Worm (Caenorhabditis elegans) whole organism, L2 larva: ENCODE results near the gene cwf-19L2.
A peak's percentile ranks its signal among the peaks of the same experiment; 100 is the strongest.

Experiments
- C34F6.9 ChIP-seq: fragments of 150-350 bp; optimal IDR thresholded peaks from 2 replicates; lab custom pipeline; 2014; ENCODE audit warnings: missing biosample characterization, missing genetic modification characterization
- F13H6.1 ChIP-seq: sonication (generic microtip); optimal IDR thresholded peaks from 2 replicates; lab custom pipeline; 2016; ENCODE audit warnings: missing genetic modification characterization, missing compliant biosample characterization
- R02D3.7 ChIP-seq: fragments of 150-350 bp; optimal IDR thresholded peaks from 2 replicates; lab custom pipeline; 2014; ENCODE audit warnings: missing biosample characterization, missing genetic modification characterization
- Y55F3AM.14 ChIP-seq: fragments of 200-800 bp; sonication (Bioruptor generic); optimal IDR thresholded peaks from 2 replicates; lab custom pipeline; 2018; ENCODE audit warnings: mild to moderate bottlenecking, missing genetic modification characterization, missing compliant biosample characterization
- ZK546.5 ChIP-seq: sonication (generic microtip); optimal IDR thresholded peaks from 2 replicates; lab custom pipeline; 2017; ENCODE audit warnings: missing biosample characterization, missing genetic modification characterization
- alr-1 ChIP-seq: fragments of 150-350 bp; optimal IDR thresholded peaks from 2 replicates; lab custom pipeline; 2014; ENCODE audit warnings: missing biosample characterization, missing genetic modification characterization
- aly-2 ChIP-seq: fragments of 150-350 bp; optimal IDR thresholded peaks from 2 replicates; lab custom pipeline; 2014; ENCODE audit warnings: missing biosample characterization, missing genetic modification characterization
- ama-1 ChIP-seq: fragments of 150-350 bp; optimal IDR thresholded peaks from 2 replicates; lab custom pipeline; 2018; ENCODE audit warnings: inconsistent platforms
- blmp-1 ChIP-seq: sonication (generic microtip); optimal IDR thresholded peaks from 2 replicates; lab custom pipeline; 2017; ENCODE audit warnings: missing genetic modification characterization, mild to moderate bottlenecking, missing compliant biosample characterization, antibody characterized with exemption, moderate library complexity; ENCODE audit not compliant: insufficient read depth
- ceh-16 ChIP-seq: fragments of 150-350 bp; optimal IDR thresholded peaks from 2 replicates; lab custom pipeline; 2014; ENCODE audit warnings: missing biosample characterization, missing genetic modification characterization
- ceh-82 ChIP-seq: fragments of 150-350 bp; optimal IDR thresholded peaks from 2 replicates; lab custom pipeline; 2014; ENCODE audit warnings: missing biosample characterization, missing genetic modification characterization
- crh-2 ChIP-seq: sonication (generic microtip); optimal IDR thresholded peaks from 2 replicates; lab custom pipeline; 2017; ENCODE audit warnings: missing biosample characterization, missing genetic modification characterization
- dmd-4 ChIP-seq: sonication (generic microtip); optimal IDR thresholded peaks from 2 replicates; lab custom pipeline; 2017; ENCODE audit warnings: missing biosample characterization, missing genetic modification characterization
- egl-27 ChIP-seq: sonication (generic microtip); optimal IDR thresholded peaks from 3 replicates; lab custom pipeline; 2017; ENCODE audit warnings: missing biosample characterization, missing genetic modification reagents, missing genetic modification characterization
- elt-1 ChIP-seq: fragments of 150-350 bp; optimal IDR thresholded peaks from 2 replicates; lab custom pipeline; 2014; ENCODE audit warnings: missing biosample characterization, missing genetic modification characterization
- elt-3 ChIP-seq: sonication (generic microtip); optimal IDR thresholded peaks from 2 replicates; lab custom pipeline; 2017; ENCODE audit warnings: missing biosample characterization, missing genetic modification characterization
- fos-1 ChIP-seq: fragments of 150-350 bp; optimal IDR thresholded peaks from 2 replicates; lab custom pipeline; 2014; ENCODE audit warnings: missing biosample characterization, missing genetic modification characterization
- gmeb-1 ChIP-seq: fragments of 150-350 bp; optimal IDR thresholded peaks from 2 replicates; lab custom pipeline; 2014; ENCODE audit warnings: missing biosample characterization, missing genetic modification characterization
- lin-11 ChIP-seq: fragments of 150-350 bp; sonication (generic microtip); optimal IDR thresholded peaks from 2 replicates; lab custom pipeline; 2014; ENCODE audit warnings: missing biosample characterization, missing genetic modification characterization, inconsistent platforms, mixed read lengths
- lin-13 ChIP-seq: fragments of 150-350 bp; optimal IDR thresholded peaks from 2 replicates; lab custom pipeline; 2014; ENCODE audit warnings: missing biosample characterization, missing genetic modification reagents, missing genetic modification characterization
- lin-39 ChIP-seq: fragments of 150-350 bp; optimal IDR thresholded peaks from 2 replicates; lab custom pipeline; 2014; ENCODE audit warnings: missing biosample characterization, missing genetic modification reagents, missing genetic modification characterization
- lsy-2 ChIP-seq, 2 experiments: fragments of 150-350 bp in 1 of 2; sonication (generic microtip) in 1 of 2; optimal IDR thresholded peaks; 2 replicates each; lab custom pipeline; 2014 to 2017; ENCODE audit warnings: missing biosample characterization in 2 of 2, missing genetic modification characterization in 2 of 2
- mab-5 ChIP-seq: fragments of 150-350 bp; optimal IDR thresholded peaks from 2 replicates; lab custom pipeline; 2014; ENCODE audit warnings: missing biosample characterization, missing genetic modification characterization
- mbf-1 ChIP-seq: sonication (generic microtip); optimal IDR thresholded peaks from 2 replicates; lab custom pipeline; 2017; ENCODE audit warnings: missing biosample characterization, missing genetic modification characterization
- mdl-1 ChIP-seq, 2 experiments: fragments of 150-350 bp in 1 of 2; sonication (generic microtip) in 1 of 2; optimal IDR thresholded peaks; 2 replicates each; lab custom pipeline; 2017; ENCODE audit warnings: missing biosample characterization in 2 of 2, missing genetic modification characterization in 2 of 2
- nhr-10 ChIP-seq: sonication (generic microtip); optimal IDR thresholded peaks from 2 replicates; lab custom pipeline; 2017; ENCODE audit warnings: missing biosample characterization, missing genetic modification characterization
- nhr-11 ChIP-seq: fragments of 150-350 bp; optimal IDR thresholded peaks from 2 replicates; lab custom pipeline; 2014; ENCODE audit warnings: missing biosample characterization, missing genetic modification characterization
- nhr-12 ChIP-seq: fragments of 150-350 bp; optimal IDR thresholded peaks from 2 replicates; lab custom pipeline; 2014; ENCODE audit warnings: missing biosample characterization, missing genetic modification characterization
- nhr-129 ChIP-seq: fragments of 150-350 bp; optimal IDR thresholded peaks from 2 replicates; lab custom pipeline; 2014; ENCODE audit warnings: missing biosample characterization, missing genetic modification characterization
- nhr-21 ChIP-seq: fragments of 150-350 bp; optimal IDR thresholded peaks from 2 replicates; lab custom pipeline; 2014; ENCODE audit warnings: missing biosample characterization, missing genetic modification characterization
- nhr-23 ChIP-seq: fragments of 150-350 bp; optimal IDR thresholded peaks from 2 replicates; lab custom pipeline; 2014; ENCODE audit warnings: missing biosample characterization, missing genetic modification reagents, missing genetic modification characterization
- nhr-237 ChIP-seq: fragments of 150-350 bp; optimal IDR thresholded peaks from 2 replicates; lab custom pipeline; 2014; ENCODE audit warnings: missing biosample characterization, missing genetic modification characterization
- nhr-25 ChIP-seq: fragments of 150-350 bp; sonication (generic microtip); optimal IDR thresholded peaks from 3 replicates; lab custom pipeline; 2014; ENCODE audit warnings: missing biosample characterization, missing genetic modification characterization
- nhr-6 ChIP-seq: fragments of 150-350 bp; optimal IDR thresholded peaks from 2 replicates; lab custom pipeline; 2014; ENCODE audit warnings: missing biosample characterization, missing genetic modification characterization
- nhr-77 ChIP-seq: fragments of 150-350 bp; optimal IDR thresholded peaks from 2 replicates; lab custom pipeline; 2014; ENCODE audit warnings: missing biosample characterization, missing genetic modification characterization
- peb-1 ChIP-seq: fragments of 150-350 bp; optimal IDR thresholded peaks from 2 replicates; lab custom pipeline; 2014; ENCODE audit warnings: missing biosample characterization, missing genetic modification characterization
- sem-4 ChIP-seq: fragments of 150-350 bp; optimal IDR thresholded peaks from 2 replicates; lab custom pipeline; 2014; ENCODE audit warnings: missing biosample characterization, missing genetic modification reagents, missing genetic modification characterization
- skn-1 ChIP-seq: sonication (generic microtip); optimal IDR thresholded peaks from 2 replicates; lab custom pipeline; 2017; ENCODE audit warnings: missing biosample characterization, missing genetic modification characterization
- sma-3 ChIP-seq: sonication (generic microtip); optimal IDR thresholded peaks from 2 replicates; lab custom pipeline; 2016; ENCODE audit warnings: missing genetic modification reagents, missing genetic modification characterization, missing compliant biosample characterization
- sma-9 ChIP-seq, 2 experiments: fragments of 150-350 bp in 1 of 2; sonication (generic microtip) in 1 of 2; optimal IDR thresholded peaks; 2 replicates each; lab custom pipeline; 2014 to 2016; ENCODE audit warnings: missing genetic modification characterization in 2 of 2, mild to moderate bottlenecking in 1 of 2, missing biosample characterization in 1 of 2, missing compliant biosample characterization in 1 of 2, missing genetic modification reagents in 1 of 2, moderate library complexity in 1 of 2
- snpc-4 ChIP-seq: fragments of 150-350 bp; optimal IDR thresholded peaks from 2 replicates; lab custom pipeline; 2014; ENCODE audit warnings: missing biosample characterization, missing genetic modification characterization
- unc-39 ChIP-seq: fragments of 150-350 bp; optimal IDR thresholded peaks from 2 replicates; lab custom pipeline; 2014; ENCODE audit warnings: missing biosample characterization, missing genetic modification characterization
- unc-55 ChIP-seq: fragments of 150-350 bp; sonication (generic microtip); optimal IDR thresholded peaks from 3 replicates; lab custom pipeline; 2014; ENCODE audit warnings: missing biosample characterization, missing genetic modification reagents, missing genetic modification characterization
- unc-62 ChIP-seq: fragments of 150-350 bp; optimal IDR thresholded peaks from 2 replicates; lab custom pipeline; 2014; ENCODE audit warnings: missing biosample characterization, missing genetic modification reagents, missing genetic modification characterization
- zag-1 ChIP-seq: fragments of 150-350 bp; optimal IDR thresholded peaks from 2 replicates; lab custom pipeline; 2014; ENCODE audit warnings: missing biosample characterization, missing genetic modification characterization
- ztf-1 ChIP-seq: fragments of 200-800 bp; sonication (Bioruptor generic); conservative IDR thresholded peaks from 2 replicates; pipeline ENCODE4 v1.3.6; 2022; ENCODE audit warnings: missing genetic modification characterization, missing compliant biosample characterization
- ztf-11 ChIP-seq: sonication (generic microtip); optimal IDR thresholded peaks from 2 replicates; lab custom pipeline; 2017; ENCODE audit warnings: missing biosample characterization, missing genetic modification characterization
- ztf-4 ChIP-seq: fragments of 150-350 bp; optimal IDR thresholded peaks from 2 replicates; lab custom pipeline; 2014; ENCODE audit warnings: missing biosample characterization, missing genetic modification characterization

cwf-19L2 gene

ce11 chrIII:7272828-7273227 is 20.6 kb upstream of the cwf-19L2 start:
- TF ChIP-seq sem-4 (tag; lab: Kevin White, UChicago) (no peak), nhr-25 (tag; lab: Kevin White, UChicago) (peak; percentile 51), nhr-11 (tag; lab: Kevin White, UChicago) (no peak), mdl-1 (tag; optimal IDR thresholded peaks at IDR 0.05; lab: Kevin White, UChicago) (peak in 1 of 2 experiments; percentile 32), nhr-77 (tag; lab: Kevin White, UChicago) (no peak), peb-1 (tag; lab: Kevin White, UChicago) (no peak), mab-5 (tag; lab: Kevin White, UChicago) (no peak), snpc-4 (tag; lab: Kevin White, UChicago) (no peak), unc-39 (tag; lab: Kevin White, UChicago) (no peak), fos-1 (peak; percentile 63), F13H6.1 (tag; lab: Kevin White, UChicago) (no peak), alr-1 (tag; lab: Kevin White, UChicago) (no peak), nhr-129 (tag; lab: Kevin White, UChicago) (peak; percentile 89), ztf-11 (tag; lab: Kevin White, UChicago) (no peak), sma-9 (GFP tag; optimal IDR thresholded peaks at IDR 0.05; lab: Kevin White, UChicago) (peak; percentile 86), sma-9 (tag; optimal IDR thresholded peaks at IDR 0.05; lab: Kevin White, UChicago) (no peak), nhr-12 (tag; lab: Kevin White, UChicago) (no peak), nhr-6 (tag; lab: Kevin White, UChicago) (no peak), ztf-1 (no peak), dmd-4 (no peak), mbf-1 (tag; lab: Kevin White, UChicago) (no peak), ztf-4 (tag; lab: Kevin White, UChicago) (no peak), nhr-23 (tag; lab: Kevin White, UChicago) (no peak), sma-3 (GFP tag; lab: Kevin White, UChicago) (peak; percentile 82), lin-11 (tag; lab: Kevin White, UChicago) (no peak), lsy-2 (tag; optimal IDR thresholded peaks at IDR 0.05; lab: Kevin White, UChicago) (peak in 1 of 2 experiments; percentile 46), R02D3.7 (tag; lab: Kevin White, UChicago) (no peak), aly-2 (tag; lab: Kevin White, UChicago) (no peak), zag-1 (tag; lab: Kevin White, UChicago) (no peak), lin-13 (no peak), ceh-82 (tag; lab: Kevin White, UChicago) (no peak), nhr-10 (no peak), elt-3 (tag; lab: Kevin White, UChicago) (no peak), blmp-1 (tag; lab: Kevin White, UChicago) (peak; percentile 85), Y55F3AM.14 (GFP tag; lab: Kevin White, UChicago) (no peak), skn-1 (no peak), ceh-16 (tag; lab: Kevin White, UChicago) (no peak), gmeb-1 (tag; lab: Kevin White, UChicago) (peak; percentile 71), lin-39 (tag; lab: Kevin White, UChicago) (no peak), ama-1 (lab: Kevin White, UChicago) (peak; percentile 13), unc-55 (GFP tag; lab: Kevin White, UChicago) (no peak), crh-2 (peak; percentile 55), unc-62 (GFP tag; lab: Kevin White, UChicago) (no peak), nhr-237 (tag; lab: Kevin White, UChicago) (no peak), egl-27 (tag; lab: Kevin White, UChicago) (peak; percentile 64), nhr-21 (tag; lab: Kevin White, UChicago) (peak; percentile 92), elt-1 (no peak), C34F6.9 (tag; lab: Kevin White, UChicago) (no peak), ZK546.5 (tag; lab: Kevin White, UChicago) (no peak)
